Worm (Caenorhabditis elegans) whole organism, L3 larva: ENCODE data around the gene col-158.

Source experiments
- ZK546.5 ChIP-seq: sonication (generic microtip); optimal IDR thresholded peaks from 2 replicates; lab custom pipeline; 2017; ENCODE audit warnings: missing biosample characterization, missing genetic modification characterization
- ceh-82 ChIP-seq: fragments of 150-350 bp; optimal IDR thresholded peaks from 2 replicates; lab custom pipeline; 2014; ENCODE audit warnings: missing biosample characterization, missing genetic modification characterization
- daf-12 ChIP-seq: fragments of 150-350 bp; optimal IDR thresholded peaks from 2 replicates; lab custom pipeline; 2014; ENCODE audit warnings: missing biosample characterization, missing genetic modification reagents, missing genetic modification characterization
- egl-27 ChIP-seq: sonication (generic microtip); optimal IDR thresholded peaks from 4 replicates; lab custom pipeline; 2017; ENCODE audit warnings: missing biosample characterization, missing genetic modification reagents, missing genetic modification characterization
- elt-2 ChIP-seq: sonication (generic microtip); optimal IDR thresholded peaks from 2 replicates; lab custom pipeline; 2016; ENCODE audit warnings: missing genetic modification reagents, mild to moderate bottlenecking, missing genetic modification characterization, missing compliant biosample characterization
- lin-39 ChIP-seq: fragments of 150-350 bp; optimal IDR thresholded peaks from 2 replicates; lab custom pipeline; 2018; ENCODE audit warnings: missing biosample characterization, missing genetic modification reagents, missing genetic modification characterization
- lsy-12 ChIP-seq: sonication (generic microtip); optimal IDR thresholded peaks from 2 replicates; lab custom pipeline; 2016; ENCODE audit warnings: mild to moderate bottlenecking, missing genetic modification characterization, missing compliant biosample characterization
- nhr-12 ChIP-seq: fragments of 150-350 bp; optimal IDR thresholded peaks from 2 replicates; lab custom pipeline; 2014; ENCODE audit warnings: missing biosample characterization, missing genetic modification characterization
- pqm-1 ChIP-seq: fragments of 150-350 bp; optimal IDR thresholded peaks from 2 replicates; lab custom pipeline; 2017; ENCODE audit warnings: missing biosample characterization, missing genetic modification characterization, inconsistent platforms
- skn-1 ChIP-seq: fragments of 150-350 bp; optimal IDR thresholded peaks from 2 replicates; lab custom pipeline; 2014; ENCODE audit warnings: missing biosample characterization, missing genetic modification characterization
- snpc-4 ChIP-seq: fragments of 150-350 bp; optimal IDR thresholded peaks from 2 replicates; lab custom pipeline; 2014; ENCODE audit warnings: missing biosample characterization, missing genetic modification characterization
- tbx-2 ChIP-seq: sonication (generic microtip); optimal IDR thresholded peaks from 2 replicates; lab custom pipeline; 2016; ENCODE audit warnings: mild to moderate bottlenecking, missing genetic modification characterization, missing compliant biosample characterization

ce11 chrV:11796343-11796742 lies 33.0 kb upstream of the col-158 start:
- TF ChIP-seq lin-39 (tag; lab: Kevin White, UChicago), result no peak
- TF ChIP-seq elt-2 (tag; lab: Kevin White, UChicago), result no peak
- TF ChIP-seq ZK546.5 (tag; lab: Kevin White, UChicago), result no peak
- TF ChIP-seq ceh-82 (tag; lab: Kevin White, UChicago), result no peak
- no peak for TF ChIP-seq skn-1 (tag; lab: Kevin White, UChicago)
- no peak for TF ChIP-seq pqm-1
- TF ChIP-seq lsy-12, result no peak
- TF ChIP-seq egl-27 (tag; lab: Kevin White, UChicago), result no peak
- TF ChIP-seq snpc-4 (tag; lab: Kevin White, UChicago), result no peak
- TF ChIP-seq nhr-12 (tag; lab: Kevin White, UChicago), result no peak
- no peak for TF ChIP-seq daf-12 (tag; lab: Kevin White, UChicago)
- no peak for TF ChIP-seq tbx-2 (tag; lab: Kevin White, UChicago)
